Fruit fly (Drosophila melanogaster) whole organism, embryonic: ENCODE data around the gene ihog.

Experiments
- Asciz ChIP-seq: fragments of 200-800 bp; sonication (Bioruptor generic); optimal IDR thresholded peaks from 2 replicates; lab custom pipeline; 2017; ENCODE audit warnings: missing biosample characterization, mild to moderate bottlenecking, missing genetic modification characterization, missing genetic modification reagents
- CG10147 ChIP-seq: fragments of 200-800 bp; sonication (Bioruptor generic); optimal IDR thresholded peaks from 2 replicates; lab custom pipeline; 2019; ENCODE audit warnings: missing biosample characterization, mild to moderate bottlenecking, missing genetic modification characterization, moderate library complexity
- CG10209 ChIP-seq: fragments of 200-800 bp; sonication (Bioruptor generic); optimal IDR thresholded peaks from 3 replicates; lab custom pipeline; 2017; ENCODE audit warnings: missing biosample characterization, mild to moderate bottlenecking, missing genetic modification characterization, missing genetic modification reagents
- CG10543 ChIP-seq: fragments of 200-800 bp; sonication (Bioruptor generic); optimal IDR thresholded peaks from 3 replicates; lab custom pipeline; 2017; ENCODE audit warnings: missing biosample characterization, mild to moderate bottlenecking, missing genetic modification characterization, moderate library complexity
- CG12155 ChIP-seq: fragments of 200-800 bp; sonication (Bioruptor generic); optimal IDR thresholded peaks from 3 replicates; lab custom pipeline; 2016; ENCODE audit warnings: missing biosample characterization, missing genetic modification characterization
- CG12236 ChIP-seq: fragments of 200-800 bp; sonication (Bioruptor generic); optimal IDR thresholded peaks from 2 replicates; lab custom pipeline; 2016; ENCODE audit warnings: missing biosample characterization, missing genetic modification characterization
- CG12744 ChIP-seq: fragments of 200-800 bp; sonication (Bioruptor generic); optimal IDR thresholded peaks from 2 replicates; lab custom pipeline; 2016; ENCODE audit warnings: missing biosample characterization, missing genetic modification characterization
- CG13624 ChIP-seq: fragments of 200-800 bp; sonication (Bioruptor generic); optimal IDR thresholded peaks from 2 replicates; lab custom pipeline; 2016; ENCODE audit warnings: missing biosample characterization, missing genetic modification characterization
- CG14860 ChIP-seq: fragments of 200-800 bp; sonication (Bioruptor generic); IDR thresholded peaks from 3 replicates; pipeline ENCODE4 v1.3.6; 2022; ENCODE audit warnings: missing biosample characterization, missing genetic modification characterization; ENCODE audit not compliant: partially characterized antibody
- CG15479 ChIP-seq: fragments of 200-800 bp; sonication (Bioruptor generic); optimal IDR thresholded peaks from 3 replicates; lab custom pipeline; 2019; ENCODE audit warnings: missing biosample characterization, mild to moderate bottlenecking, missing genetic modification characterization, moderate library complexity
- CG15696 ChIP-seq: fragments of 200-800 bp; sonication (Bioruptor generic); optimal IDR thresholded peaks from 2 replicates; lab custom pipeline; 2019; ENCODE audit warnings: missing biosample characterization, mild to moderate bottlenecking, missing genetic modification characterization, moderate library complexity
- CG1647 ChIP-seq: fragments of 200-800 bp; sonication (Bioruptor generic); optimal IDR thresholded peaks from 3 replicates; lab custom pipeline; 2016; ENCODE audit warnings: missing biosample characterization, missing genetic modification characterization
- CG17385 ChIP-seq: fragments of 200-800 bp; sonication (Bioruptor generic); optimal IDR thresholded peaks from 3 replicates; lab custom pipeline; 2018; ENCODE audit warnings: missing biosample characterization, mild to moderate bottlenecking, missing genetic modification characterization
- CG32532 ChIP-seq: fragments of 200-800 bp; sonication (Bioruptor generic); IDR thresholded peaks from 2 replicates; pipeline ENCODE4 v1.3.6; 2022; ENCODE audit warnings: missing biosample characterization, missing genetic modification characterization
- CG33557 ChIP-seq: fragments of 200-800 bp; sonication (Bioruptor generic); optimal IDR thresholded peaks from 2 replicates; lab custom pipeline; 2019; ENCODE audit warnings: missing biosample characterization, mild to moderate bottlenecking, missing genetic modification characterization, moderate library complexity
- CG4360 ChIP-seq: fragments of 200-800 bp; sonication (Bioruptor generic); IDR thresholded peaks from 2 replicates; pipeline ENCODE4 v1.3.6; 2022; ENCODE audit warnings: missing biosample characterization, missing genetic modification characterization
- CG6813 ChIP-seq: fragments of 200-800 bp; sonication (Bioruptor generic); optimal IDR thresholded peaks from 2 replicates; lab custom pipeline; 2017; ENCODE audit warnings: missing biosample characterization, missing genetic modification characterization, mild to moderate bottlenecking, moderate library complexity, missing genetic modification reagents
- CG7963 ChIP-seq: fragments of 200-800 bp; sonication (Bioruptor generic); IDR thresholded peaks from 3 replicates; pipeline ENCODE4 v1.3.6; 2022; ENCODE audit warnings: missing biosample characterization, missing genetic modification characterization; ENCODE audit not compliant: partially characterized antibody
- CG8478 ChIP-seq: fragments of >200 bp; optimal IDR thresholded peaks from 2 replicates; lab custom pipeline; 2018
- CG8924 ChIP-seq: fragments of 200-800 bp; optimal IDR thresholded peaks from 3 replicates; lab custom pipeline; 2019; ENCODE audit warnings: missing biosample characterization, mild to moderate bottlenecking, missing genetic modification characterization, moderate library complexity
- CG9797 ChIP-seq: fragments of 200-800 bp; sonication (Bioruptor generic); optimal IDR thresholded peaks from 3 replicates; lab custom pipeline; 2018; ENCODE audit warnings: missing biosample characterization, mild to moderate bottlenecking, missing genetic modification characterization
- CG9876 ChIP-seq: fragments of 200-800 bp; sonication (Bioruptor generic); optimal IDR thresholded peaks from 2 replicates; lab custom pipeline; 2016; ENCODE audit warnings: missing biosample characterization, missing genetic modification characterization
- Dp ChIP-seq: fragments of 200-800 bp; sonication (Bioruptor generic); optimal IDR thresholded peaks from 2 replicates; lab custom pipeline; 2018; ENCODE audit warnings: missing biosample characterization, mild to moderate bottlenecking, missing genetic modification characterization, moderate library complexity
- E2f1 ChIP-seq: fragments of 200-800 bp; sonication (Bioruptor generic); IDR thresholded peaks from 2 replicates; pipeline ENCODE4 v1.3.6; 2022; ENCODE audit warnings: missing biosample characterization, missing genetic modification characterization
- Hey ChIP-seq: fragments of 200-800 bp; sonication (Bioruptor generic); optimal IDR thresholded peaks from 3 replicates; lab custom pipeline; 2018; ENCODE audit warnings: missing biosample characterization, mild to moderate bottlenecking, missing genetic modification characterization
- Med ChIP-seq: fragments of 200-800 bp; sonication (Bioruptor generic); peaks from one replicate; lab custom pipeline; 2016; ENCODE audit warnings: missing biosample characterization, missing genetic modification characterization, mild to moderate bottlenecking, inconsistent platforms, moderate library complexity
- NfI ChIP-seq: fragments of 200-800 bp; sonication (Bioruptor generic); optimal IDR thresholded peaks from 3 replicates; lab custom pipeline; 2018; ENCODE audit warnings: missing biosample characterization, mild to moderate bottlenecking, missing genetic modification characterization, moderate library complexity
- TFAM ChIP-seq: fragments of 200-800 bp; sonication (Bioruptor generic); optimal IDR thresholded peaks from 2 replicates; lab custom pipeline; 2017; ENCODE audit warnings: missing biosample characterization, missing genetic modification characterization, inconsistent platforms
- aop ChIP-seq: fragments of 200-800 bp; sonication (Bioruptor generic); IDR thresholded peaks from 2 replicates; pipeline ENCODE4 v1.3.6; 2022; ENCODE audit warnings: missing biosample characterization, missing genetic modification characterization
- bab2 ChIP-seq: fragments of 200-800 bp; sonication (Bioruptor generic); optimal IDR thresholded peaks from 2 replicates; lab custom pipeline; 2016; ENCODE audit warnings: missing biosample characterization, missing genetic modification characterization
- chif ChIP-seq, 2 experiments: fragments of 200-800 bp; sonication (Bioruptor generic); optimal IDR thresholded peaks; 3 replicates each; lab custom pipeline; 2016; ENCODE audit warnings: missing biosample characterization in 2 of 2, missing genetic modification characterization in 2 of 2
- croc ChIP-seq: fragments of 200-800 bp; sonication (Bioruptor generic); conservative IDR thresholded peaks from 3 replicates; pipeline ENCODE4 v1.3.6; 2022; ENCODE audit warnings: missing biosample characterization, missing genetic modification characterization
- dmrt11E ChIP-seq: fragments of 200-800 bp; sonication (Bioruptor generic); optimal IDR thresholded peaks from 3 replicates; lab custom pipeline; 2018; ENCODE audit warnings: missing biosample characterization, mild to moderate bottlenecking, missing genetic modification characterization, moderate library complexity
- gem ChIP-seq: fragments of 200-800 bp; sonication (Bioruptor generic); optimal IDR thresholded peaks from 2 replicates; lab custom pipeline; 2019; ENCODE audit warnings: missing biosample characterization, mild to moderate bottlenecking, missing genetic modification characterization, moderate library complexity
- lab ChIP-seq: fragments of 200-800 bp; sonication (Bioruptor generic); optimal IDR thresholded peaks from 3 replicates; lab custom pipeline; 2017; ENCODE audit warnings: missing biosample characterization, missing genetic modification characterization, mild to moderate bottlenecking, moderate library complexity, missing genetic modification reagents
- luna ChIP-seq: fragments of 200-800 bp; sonication (Bioruptor generic); optimal IDR thresholded peaks from 2 replicates; lab custom pipeline; 2016; ENCODE audit warnings: missing biosample characterization, missing genetic modification characterization
- otp ChIP-seq: fragments of 200-800 bp; sonication (Bioruptor generic); IDR thresholded peaks from 3 replicates; pipeline ENCODE4, ENCODE4 v1.3.6; 2022; ENCODE audit warnings: missing biosample characterization, missing genetic modification characterization
- prd ChIP-seq, 3 experiments: fragments of >200 bp in 2 of 3; fragments of 200-800 bp in 1 of 3; sonication (Bioruptor generic) in 1 of 3; optimal IDR thresholded peaks in 2 of 3; IDR thresholded peaks in 1 of 3; 2 replicates in 2 of 3; 3 replicates in 1 of 3; pipeline versions ENCODE4 v1.3.6 to Lab custom; 2017 to 2022; ENCODE audit warnings: missing biosample characterization in 1 of 3, missing genetic modification characterization in 1 of 3
- ranshi ChIP-seq: fragments of 200-800 bp; sonication (Bioruptor generic); IDR thresholded peaks from 2 replicates; pipeline ENCODE4 v1.3.6; 2022; ENCODE audit warnings: missing biosample characterization, missing genetic modification characterization
- shn ChIP-seq: fragments of 200-800 bp; sonication (Bioruptor generic); optimal IDR thresholded peaks from 3 replicates; lab custom pipeline; 2016; ENCODE audit warnings: missing biosample characterization, missing genetic modification characterization
- slou ChIP-seq: fragments of 200-800 bp; sonication (Bioruptor generic); optimal IDR thresholded peaks from 3 replicates; lab custom pipeline; 2016; ENCODE audit warnings: missing biosample characterization, missing genetic modification characterization
- tin ChIP-seq: fragments of 200-800 bp; sonication (Bioruptor generic); optimal IDR thresholded peaks from 3 replicates; lab custom pipeline; 2016; ENCODE audit warnings: missing biosample characterization, missing genetic modification characterization
- tll ChIP-seq, 2 experiments: fragments of 200-800 bp in 1 of 2; fragments of >200 bp in 1 of 2; sonication (Bioruptor generic) in 1 of 2; optimal IDR thresholded peaks; 2 replicates each; lab custom pipeline; 2017 to 2019; ENCODE audit warnings: missing biosample characterization in 2 of 2, missing genetic modification characterization in 2 of 2, mild to moderate bottlenecking in 1 of 2, moderate library complexity in 1 of 2
- trem ChIP-seq: fragments of 200-800 bp; optimal IDR thresholded peaks from 3 replicates; lab custom pipeline; 2019; ENCODE audit warnings: missing biosample characterization, mild to moderate bottlenecking, missing genetic modification characterization, moderate library complexity
- unpg ChIP-seq: fragments of 200-800 bp; sonication (Bioruptor generic); optimal IDR thresholded peaks from 3 replicates; lab custom pipeline; 2018; ENCODE audit warnings: missing biosample characterization, mild to moderate bottlenecking, missing genetic modification characterization, moderate library complexity
- usp ChIP-seq: fragments of >200 bp; optimal IDR thresholded peaks from 2 replicates; lab custom pipeline; 2017; ENCODE audit warnings: missing biosample characterization, missing genetic modification characterization
- wek ChIP-seq: fragments of 200-800 bp; sonication (Bioruptor generic); optimal IDR thresholded peaks from 3 replicates; lab custom pipeline; 2018; ENCODE audit warnings: missing biosample characterization, mild to moderate bottlenecking, missing genetic modification characterization, moderate library complexity
- zen2 ChIP-seq: fragments of 200-800 bp; sonication (Bioruptor generic); IDR thresholded peaks from 3 replicates; pipeline ENCODE4 v1.3.6; 2022; ENCODE audit warnings: missing biosample characterization, missing genetic modification characterization; ENCODE audit not compliant: partially characterized antibody

Gene ihog

DNA sequence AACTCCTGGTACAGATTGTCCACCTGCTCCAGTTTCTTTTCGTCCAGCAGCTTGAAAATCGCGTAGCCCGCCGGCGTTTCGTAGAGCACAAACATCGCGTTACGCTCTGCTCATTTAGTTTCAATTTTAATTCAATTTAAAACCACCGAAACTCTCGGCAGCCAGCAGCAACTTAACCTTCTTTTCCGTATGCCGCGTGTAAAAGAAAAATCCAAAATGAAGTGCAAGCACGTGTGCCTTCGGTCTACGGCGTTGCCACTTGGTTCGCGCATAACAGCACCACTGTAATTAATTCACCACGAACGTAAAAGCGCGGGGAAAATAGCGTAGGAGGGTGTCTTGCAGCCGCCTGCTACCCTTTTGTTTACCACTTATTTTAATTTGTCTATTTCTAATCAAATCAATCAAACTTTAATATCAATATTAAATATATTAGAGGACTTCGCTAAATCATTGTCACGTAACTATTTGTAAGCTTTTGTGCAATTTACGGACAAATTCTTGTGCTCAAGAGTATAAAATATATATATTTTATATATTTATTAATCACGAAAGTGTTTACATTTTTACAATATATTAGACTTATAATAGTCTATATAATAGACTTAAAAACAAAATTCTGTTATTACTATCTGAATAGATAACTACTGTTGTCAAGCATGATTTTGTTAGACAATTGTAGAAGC is 29.9 kb downstream of the ihog start, which contains the start of gene nop5 (continued):
- peak; percentile 82 for TF ChIP-seq CG8924
- TF ChIP-seq CG12236 (GFP tag; lab: Kevin White, UChicago): no peak
- peak; percentile 28; the same call in 2 of the 3 replicates for TF ChIP-seq croc
- peak; percentile 76 for TF ChIP-seq dmrt11E (tag; lab: Kevin White, UChicago)
- TF ChIP-seq ranshi (GFP tag; lab: Robert Waterston, UW): no peak
- peak; percentile 35 for TF ChIP-seq tin (GFP tag; lab: Kevin White, UChicago)
- no peak for TF ChIP-seq CG13624 (GFP tag; lab: Kevin White, UChicago)
- TF ChIP-seq CG12744 (GFP tag; lab: Kevin White, UChicago): no peak
- TF ChIP-seq shn: no peak
- peak; percentile 80 for TF ChIP-seq CG10147
- peak; percentile 10 for TF ChIP-seq Dp (GFP tag; lab: Kevin White, UChicago)
- no peak for TF ChIP-seq Hey
- no peak for TF ChIP-seq wek
- TF ChIP-seq CG10543 (GFP tag; lab: Kevin White, UChicago): peak; percentile 85
- 0 out of 2 replicates have a peak, but pooled peaks have one; percentile 22 for TF ChIP-seq CG32532 (GFP tag; lab: Robert Waterston, UW)
- TF ChIP-seq CG33557 (GFP tag; lab: Kevin White, UChicago): peak; percentile 74
- TF ChIP-seq CG10209 (GFP tag; lab: Kevin White, UChicago): peak; percentile 73
- no peak for TF ChIP-seq zen2
- TF ChIP-seq CG17385 (GFP tag; lab: Kevin White, UChicago): peak; percentile 74
- TF ChIP-seq prd (optimal IDR thresholded peaks at IDR 0.05; lab: Kevin White, UChicago): no peak
- peak; percentile 37; the same call in 1 of the 3 replicates for TF ChIP-seq prd (GFP tag; IDR thresholded peaks at IDR 0.05; lab: Robert Waterston, UW)
- no peak for TF ChIP-seq bab2 (GFP tag; lab: Kevin White, UChicago)
- peak; percentile 89 for TF ChIP-seq Med (GFP tag; lab: Kevin White, UChicago)
- no peak for TF ChIP-seq CG9876 (GFP tag; lab: Kevin White, UChicago)
- no peak for TF ChIP-seq CG6813 (GFP tag; lab: Kevin White, UChicago)
- TF ChIP-seq TFAM (GFP tag; lab: Kevin White, UChicago): no peak
- no peak for TF ChIP-seq Asciz (GFP tag; lab: Kevin White, UChicago)
- TF ChIP-seq CG7963 (GFP tag; lab: Robert Waterston, UW): no peak
- TF ChIP-seq trem: peak; percentile 36
- no peak for TF ChIP-seq lab (GFP tag; lab: Kevin White, UChicago)
- no peak for TF ChIP-seq CG9797
- no peak for TF ChIP-seq luna
- peak; percentile 65 for TF ChIP-seq CG15696 (tag; lab: Kevin White, UChicago)
- no peak for TF ChIP-seq otp (GFP tag; lab: Robert Waterston, UW)
- peak; percentile 76 for TF ChIP-seq NfI
- peak; percentile 27 for TF ChIP-seq CG12155 (GFP tag; lab: Kevin White, UChicago)
- no peak for TF ChIP-seq CG14860 (GFP tag; lab: Robert Waterston, UW)
- no peak for TF ChIP-seq tll (GFP tag; optimal IDR thresholded peaks at IDR 0.05; lab: Kevin White, UChicago)
- TF ChIP-seq unpg (GFP tag; lab: Kevin White, UChicago): peak; percentile 38
- no peak for TF ChIP-seq CG4360 (GFP tag; lab: Robert Waterston, UW)
- TF ChIP-seq aop: no peak
- no peak for TF ChIP-seq CG1647
- TF ChIP-seq usp (GFP tag; lab: Kevin White, UChicago): no peak
- no peak for TF ChIP-seq CG8478
- TF ChIP-seq slou (GFP tag; lab: Kevin White, UChicago): no peak
- no peak for TF ChIP-seq CG15479 (GFP tag; lab: Kevin White, UChicago)
- TF ChIP-seq E2f1 (GFP tag; lab: Robert Waterston, UW): 0 out of 2 replicates have a peak, but pooled peaks have one; percentile 22
- no peak for TF ChIP-seq chif (GFP tag; optimal IDR thresholded peaks at IDR 0.05; lab: Kevin White, UChicago)
- TF ChIP-seq gem (tag; lab: Kevin White, UChicago): peak; percentile 85
